Worm (Caenorhabditis elegans) whole organism, L4 larva: Measurements from ENCODE around the gene Y38E10A.34.
"Not testable (repeated sequence)": the region's sequence is repeated elsewhere in the genome, so short reads cannot be mapped to it uniquely, and the experiment has no call there.

ENCODE experiments used
- ZK546.5 ChIP-seq, 2 experiments: sonication (generic microtip); optimal IDR thresholded peaks; 2 replicates each; lab custom pipeline; 2017; ENCODE audit warnings: missing biosample characterization in 2 of 2, missing genetic modification characterization in 2 of 2
- ama-1 ChIP-seq: fragments of 150-350 bp; optimal IDR thresholded peaks from 2 replicates; lab custom pipeline; 2014; ENCODE audit warnings: inconsistent platforms, mixed read lengths
- ceh-20 ChIP-seq: fragments of 200-800 bp; sonication (Bioruptor generic); IDR thresholded peaks from 2 replicates; pipeline ENCODE4 v1.3.6; 2022; ENCODE audit warnings: missing genetic modification reagents, missing genetic modification characterization, missing compliant biosample characterization
- ceh-32 ChIP-seq: sonication (generic microtip); optimal IDR thresholded peaks from 2 replicates; lab custom pipeline; 2016; ENCODE audit warnings: mild to moderate bottlenecking, missing genetic modification characterization, missing compliant biosample characterization; ENCODE audit not compliant: poor library complexity
- ceh-44 ChIP-seq: fragments of 200-800 bp; sonication (Bioruptor generic); IDR thresholded peaks from 2 replicates; pipeline ENCODE4 v1.3.6; 2022; ENCODE audit warnings: missing genetic modification reagents, missing genetic modification characterization, missing compliant biosample characterization
- ces-1 ChIP-seq: fragments of 150-350 bp; sonication (generic microtip); optimal IDR thresholded peaks from 4 replicates; lab custom pipeline; 2014; ENCODE audit warnings: missing biosample characterization, missing genetic modification reagents, missing genetic modification characterization
- cey-2 ChIP-seq: sonication (generic microtip); optimal IDR thresholded peaks from 3 replicates; lab custom pipeline; 2017; ENCODE audit warnings: missing genetic modification characterization, mild to moderate bottlenecking, missing compliant biosample characterization, antibody characterized with exemption, borderline replicate concordance; ENCODE audit not compliant: insufficient read depth
- ctbp-1 ChIP-seq: fragments of 200-800 bp; sonication (Bioruptor generic); IDR thresholded peaks from 2 replicates; pipeline ENCODE4 v1.3.6; 2022; ENCODE audit warnings: missing genetic modification reagents, missing genetic modification characterization, missing compliant biosample characterization
- daf-12 ChIP-seq: fragments of 150-350 bp; optimal IDR thresholded peaks from 2 replicates; lab custom pipeline; 2014; ENCODE audit warnings: missing biosample characterization, missing genetic modification reagents, missing genetic modification characterization
- daf-8 ChIP-seq: fragments of 200-800 bp; sonication (Bioruptor generic); IDR thresholded peaks from 2 replicates; pipeline ENCODE4 v1.3.6; 2022; ENCODE audit warnings: missing genetic modification characterization, missing compliant biosample characterization
- dmd-6 ChIP-seq: fragments of 200-800 bp; sonication (Bioruptor generic); IDR thresholded peaks from 2 replicates; pipeline ENCODE4 v1.3.6; 2022; ENCODE audit warnings: missing genetic modification reagents, missing genetic modification characterization, missing compliant biosample characterization
- dmd-9 ChIP-seq: fragments of 200-800 bp; sonication (Bioruptor generic); IDR thresholded peaks from 2 replicates; pipeline ENCODE4 v1.3.6; 2022; ENCODE audit warnings: missing genetic modification reagents, missing genetic modification characterization, missing compliant biosample characterization
- dve-1 ChIP-seq: sonication (generic microtip); optimal IDR thresholded peaks from 2 replicates; lab custom pipeline; 2017; ENCODE audit warnings: antibody characterized with exemption, mild to moderate bottlenecking, missing genetic modification characterization, missing compliant biosample characterization; ENCODE audit not compliant: insufficient read depth
- fos-1 ChIP-seq: fragments of 150-350 bp; optimal IDR thresholded peaks from 2 replicates; lab custom pipeline; 2014; ENCODE audit warnings: missing biosample characterization, missing genetic modification characterization
- hif-1 ChIP-seq, 2 experiments: sonication (generic microtip); optimal IDR thresholded peaks; 2 replicates each; lab custom pipeline; 2016 to 2017; ENCODE audit warnings: missing compliant biosample characterization in 2 of 2, missing genetic modification characterization in 2 of 2, missing genetic modification reagents in 2 of 2, missing genotype in 2 of 2, mild to moderate bottlenecking in 1 of 2
- hlh-11 ChIP-seq: fragments of 200-800 bp; sonication (Bioruptor generic); optimal IDR thresholded peaks from 2 replicates; lab custom pipeline; 2018; ENCODE audit warnings: mild to moderate bottlenecking, missing genetic modification characterization, missing compliant biosample characterization
- jun-1 ChIP-seq: fragments of 150-350 bp; optimal IDR thresholded peaks from 2 replicates; lab custom pipeline; 2014; ENCODE audit warnings: missing biosample characterization, missing genetic modification reagents, missing genetic modification characterization
- lin-1 ChIP-seq: fragments of 200-800 bp; sonication (Bioruptor generic); IDR thresholded peaks from 2 replicates; pipeline ENCODE4 v1.3.6; 2022; ENCODE audit warnings: missing genetic modification reagents, missing genetic modification characterization, missing compliant biosample characterization
- lin-15B ChIP-seq: fragments of 150-350 bp; sonication (generic microtip); optimal IDR thresholded peaks from 3 replicates; lab custom pipeline; 2014; ENCODE audit warnings: missing biosample characterization, missing genetic modification characterization
- madf-5 ChIP-seq, 2 experiments: fragments of 200-800 bp; sonication (Bioruptor generic); IDR thresholded peaks; 2 replicates each; pipeline ENCODE4 v1.3.6; 2022; ENCODE audit warnings: missing compliant biosample characterization in 2 of 2, missing genetic modification characterization in 2 of 2
- mdl-1 ChIP-seq, 2 experiments: fragments of 150-350 bp in 1 of 2; sonication (generic microtip) in 1 of 2; optimal IDR thresholded peaks; 2 replicates each; lab custom pipeline; 2014 to 2017; ENCODE audit warnings: missing biosample characterization in 2 of 2, missing genetic modification characterization in 2 of 2
- mep-1 ChIP-seq: fragments of 150-350 bp; sonication (generic microtip); optimal IDR thresholded peaks from 3 replicates; lab custom pipeline; 2014; ENCODE audit warnings: missing biosample characterization, missing genetic modification characterization
- nhr-102 ChIP-seq: sonication (generic microtip); optimal IDR thresholded peaks from 2 replicates; lab custom pipeline; 2016; ENCODE audit warnings: mild to moderate bottlenecking, missing genetic modification characterization, moderate library complexity, missing compliant biosample characterization
- nhr-41 ChIP-seq: fragments of 200-800 bp; sonication (Bioruptor generic); IDR thresholded peaks from 2 replicates; pipeline ENCODE4 v1.3.6; 2022; ENCODE audit warnings: missing genetic modification reagents, missing genetic modification characterization, missing compliant biosample characterization
- nhr-48 ChIP-seq: sonication (generic microtip); optimal IDR thresholded peaks from 2 replicates; lab custom pipeline; 2016; ENCODE audit warnings: mild to moderate bottlenecking, missing genetic modification characterization, missing compliant biosample characterization
- nhr-6 ChIP-seq: fragments of 150-350 bp; optimal IDR thresholded peaks from 2 replicates; lab custom pipeline; 2014; ENCODE audit warnings: missing biosample characterization, missing genetic modification characterization
- nhr-77 ChIP-seq: fragments of 150-350 bp; optimal IDR thresholded peaks from 2 replicates; lab custom pipeline; 2014; ENCODE audit warnings: missing biosample characterization, missing genetic modification characterization
- rbr-2 ChIP-seq: sonication (generic microtip); optimal IDR thresholded peaks from 2 replicates; lab custom pipeline; 2016; ENCODE audit warnings: missing genotype, missing genetic modification characterization, missing compliant biosample characterization
- set-16 ChIP-seq: fragments of 200-800 bp; sonication (Bioruptor generic); IDR thresholded peaks from 2 replicates; pipeline ENCODE4 v1.3.6; 2022; ENCODE audit warnings: missing genetic modification reagents, missing genetic modification characterization, missing compliant biosample characterization
- snpc-1.2 ChIP-seq: fragments of 200-800 bp; sonication (Bioruptor generic); IDR thresholded peaks from 2 replicates; pipeline ENCODE4 v1.3.6; 2022; ENCODE audit warnings: missing genetic modification reagents, missing genetic modification characterization, missing compliant biosample characterization
- tag-97 ChIP-seq: fragments of 200-800 bp; sonication (Bioruptor generic); IDR thresholded peaks from 2 replicates; pipeline ENCODE4 v1.3.6; 2022; ENCODE audit warnings: missing genetic modification characterization, missing compliant biosample characterization
- tra-1 ChIP-seq: fragments of 200-800 bp; sonication (Bioruptor generic); IDR thresholded peaks from 2 replicates; pipeline ENCODE4 v1.3.6; 2022; ENCODE audit warnings: missing genetic modification reagents, missing genetic modification characterization, missing compliant biosample characterization
- unc-130 ChIP-seq: sonication (generic microtip); optimal IDR thresholded peaks from 2 replicates; lab custom pipeline; 2016; ENCODE audit warnings: missing genetic modification reagents, missing genetic modification characterization, missing compliant biosample characterization
- unc-62 ChIP-seq, 3 experiments: fragments of 150-350 bp in 1 of 3; sonication (generic microtip); optimal IDR thresholded peaks in 2 of 3; peaks in 1 of 3; 1 replicate in 1 of 3; 2 replicates in 2 of 3; lab custom pipeline; 2014 to 2017; ENCODE audit warnings: missing biosample characterization in 3 of 3, missing genetic modification characterization in 3 of 3, missing genetic modification reagents in 3 of 3, missing genotype in 1 of 3
- vab-7 ChIP-seq: fragments of 200-800 bp; sonication (Bioruptor generic); IDR thresholded peaks from 2 replicates; pipeline ENCODE4 v1.3.6; 2022; ENCODE audit warnings: missing genetic modification reagents, missing genetic modification characterization, missing compliant biosample characterization
- zag-1 ChIP-seq: fragments of 150-350 bp; optimal IDR thresholded peaks from 2 replicates; lab custom pipeline; 2014; ENCODE audit warnings: missing biosample characterization, missing genetic modification characterization
- zip-11 ChIP-seq: fragments of 200-800 bp; sonication (Bioruptor generic); IDR thresholded peaks from 2 replicates; pipeline ENCODE4 v1.3.6; 2022; ENCODE audit warnings: missing genetic modification characterization, missing compliant biosample characterization
- ztf-11 ChIP-seq: fragments of 150-350 bp; optimal IDR thresholded peaks from 2 replicates; lab custom pipeline; 2014; ENCODE audit warnings: missing biosample characterization, missing genetic modification characterization
- ztf-7 ChIP-seq: fragments of 150-350 bp; optimal IDR thresholded peaks from 2 replicates; lab custom pipeline; 2014; ENCODE audit warnings: missing biosample characterization, missing genetic modification characterization

The Y38E10A.34 gene

ce11 chrII:12621908-12622566 lies 9.0 kb upstream of the Y38E10A.34 start, which contains the start of gene nspe-8 (continued):
- TF ChIP-seq tra-1 (GFP tag; lab: Robert Waterston, UW) (no peak), lin-15B (tag; lab: Kevin White, UChicago) (no peak), ces-1 (GFP tag; lab: Kevin White, UChicago) (no peak), daf-8 (GFP tag; lab: Robert Waterston, UW) (no peak), unc-62 (GFP tag; optimal IDR thresholded peaks at IDR 0.05 in 1 of 2; lab: Kevin White, UChicago) (peak in 1 of 2 experiments; percentile 76), unc-62 (tag; optimal IDR thresholded peaks at IDR 0.05; lab: Kevin White, UChicago) (no peak), hlh-11 (peak; percentile 47), ztf-7 (tag; lab: Kevin White, UChicago) (no peak), dve-1 (tag; lab: Kevin White, UChicago) (no peak), nhr-48 (tag; lab: Kevin White, UChicago) (no peak), zag-1 (tag; lab: Kevin White, UChicago) (no peak), tag-97 (GFP tag; lab: Robert Waterston, UW) (no peak), mdl-1 (tag; optimal IDR thresholded peaks at IDR 0.05; lab: Kevin White, UChicago) (peak in 1 of 2 experiments; percentile 68), unc-130 (GFP tag; lab: Kevin White, UChicago) (no peak), rbr-2 (no peak), nhr-102 (no peak), cey-2 (tag; lab: Kevin White, UChicago) (no peak), mep-1 (tag; lab: Kevin White, UChicago) (no peak), daf-12 (tag; lab: Kevin White, UChicago) (no peak), vab-7 (GFP tag; lab: Robert Waterston, UW) (no peak), ctbp-1 (GFP tag; lab: Robert Waterston, UW) (no peak), ama-1 (no peak), dmd-9 (GFP tag; lab: Robert Waterston, UW) (no peak), ceh-44 (GFP tag; lab: Robert Waterston, UW) (no peak), nhr-6 (tag; lab: Kevin White, UChicago) (no peak), ceh-32 (tag; lab: Kevin White, UChicago) (no peak), ZK546.5 (tag; optimal IDR thresholded peaks at IDR 0.05; lab: Kevin White, UChicago) (no peak), snpc-1.2 (GFP tag; lab: Robert Waterston, UW) (no peak), lin-1 (GFP tag; lab: Robert Waterston, UW) (no peak), ceh-20 (GFP tag; lab: Robert Waterston, UW) (peak; percentile 75), nhr-41 (GFP tag; lab: Robert Waterston, UW) (no peak), nhr-77 (tag; lab: Kevin White, UChicago) (no peak), zip-11 (GFP tag; lab: Robert Waterston, UW) (no peak)

ce11 chrII:12622843-12623242 lies 8.1 kb upstream of the Y38E10A.34 start:
- TF ChIP-seq ztf-11: no peak
- TF ChIP-seq hif-1 (tag; optimal IDR thresholded peaks at IDR 0.05; lab: Kevin White, UChicago): peak in 1 of 2 experiments; percentile 11
- TF ChIP-seq dmd-6 (GFP tag; lab: Robert Waterston, UW): peak; percentile 21; the same call in 1 of the 2 replicates
- TF ChIP-seq madf-5 (GFP tag; IDR thresholded peaks at IDR 0.05; lab: Robert Waterston, UW): no peak
- no peak for TF ChIP-seq fos-1 (tag; lab: Kevin White, UChicago)
- peak; percentile 55; the same call in 1 of the 2 replicates for TF ChIP-seq ceh-20 (GFP tag; lab: Robert Waterston, UW)

- not testable (repeated sequence) for TF ChIP-seq set-16; unc-62 (GFP tag; optimal IDR thresholded peaks at IDR 0.05 in 1 of 2; lab: Kevin White, UChicago); unc-62 (tag; optimal IDR thresholded peaks at IDR 0.05; lab: Kevin White, UChicago); jun-1
Observed at ce11 chrII:12624433-12624832, 6.6 kb upstream of the Y38E10A.34 start, which contains the start of gene Y38E10A.14. Gene Y38E10A.14 (minus strand): TSS chrII:12624533.
